Worm (Caenorhabditis elegans) whole organism, L4/young adult: ENCODE measurements around the gene cmd-1.

Experiments used
- W03F9.2 ChIP-seq: fragments of 150-350 bp; optimal IDR thresholded peaks from 2 replicates; lab custom pipeline; 2014; ENCODE audit warnings: missing biosample characterization, missing genetic modification characterization
- dao-5 ChIP-seq: sonication (generic microtip); optimal IDR thresholded peaks from 2 replicates; lab custom pipeline; 2016; ENCODE audit warnings: missing genotype, missing genetic modification characterization, moderate library complexity, missing compliant biosample characterization
- him-1 ChIP-seq: sonication (generic microtip); optimal IDR thresholded peaks from 2 replicates; lab custom pipeline; 2016; ENCODE audit warnings: missing genotype, missing genetic modification reagents, missing genetic modification characterization, missing compliant biosample characterization

cmd-1 gene

ce11 chrV:1199219-1199889, 43.3 kb downstream of the cmd-1 start, which contains the start of gene Y50D4A.6:
Gene Y50D4A.6, minus strand, starts transcription at chrV:1199269.
- TF ChIP-seq him-1 (tag; lab: Kevin White, UChicago) (no peak), dao-5 (tag; lab: Kevin White, UChicago) (no peak), W03F9.2 (tag; lab: Kevin White, UChicago) (no peak)

- TF ChIP-seq dao-5 (tag; lab: Kevin White, UChicago) (no peak), W03F9.2 (tag; lab: Kevin White, UChicago) (no peak), him-1 (tag; lab: Kevin White, UChicago) (no peak)
Measured at ce11 chrV:1201717-1202116, 45.6 kb downstream of the cmd-1 start.

- no peak for TF ChIP-seq W03F9.2 (tag; lab: Kevin White, UChicago)
- no peak for TF ChIP-seq dao-5 (tag; lab: Kevin White, UChicago)
- TF ChIP-seq him-1 (tag; lab: Kevin White, UChicago), result no peak
Measured at ce11 chrV:1206971-1207370, 50.9 kb downstream of the cmd-1 start, which contains the start of gene Y50D4A.5. Gene Y50D4A.5, plus strand, starts transcription at chrV:1207307.

- TF ChIP-seq W03F9.2 (tag; lab: Kevin White, UChicago), result no peak
- no peak for TF ChIP-seq dao-5 (tag; lab: Kevin White, UChicago)
- no peak for TF ChIP-seq him-1 (tag; lab: Kevin White, UChicago)
Measured at ce11 chrV:1207589-1207988, 51.5 kb downstream of the cmd-1 start, which contains the start of gene Y50D4A.1. Gene Y50D4A.1, plus strand, starts transcription at chrV:1207889.
